Comparison of ENCODE assay signal across 1 fruit fly cellular context in genomic region chr3R:17794335-17795074, dm6.
A peak's percentile ranks its signal among the peaks of the same experiment; 100 is the strongest.
TF ChIP-seq lines count a peak whose summit lies in the region.

CG43102 (minus strand) TSS chr3R:17794490.

TF ChIP-seq in whole organism, embryonic, 481 proteins besides CTCF, POLR2A, EP300 and RAD21 (continued from another document and continues in another):
- TF ChIP-seq sqz (GFP tag; optimal IDR thresholded peaks at IDR 0.05; lab: Kevin White, UChicago) (no peak), CG9817 (tag; optimal IDR thresholded peaks at IDR 0.05; lab: Kevin White, UChicago) (peak; percentile 74), CG10209 (GFP tag; optimal IDR thresholded peaks at IDR 0.05; lab: Kevin White, UChicago) (peak; percentile 56), hth (optimal IDR thresholded peaks at IDR 0.05; lab: Kevin White, UChicago) (no peak), Fer2 (tag; optimal IDR thresholded peaks at IDR 0.05; lab: Kevin White, UChicago) (peak; percentile 43), CoRest (tag; optimal IDR thresholded peaks at IDR 0.05; lab: Kevin White, UChicago) (peak; percentile 70), CG11247 (GFP tag; IDR thresholded peaks at IDR 0.05; lab: Robert Waterston, UW) (peak; percentile 76), CG4404 (GFP tag; IDR thresholded peaks at IDR 0.05; lab: Robert Waterston, UW) (peak; percentile 21; the same call in 1 of the 2 replicates), CG8924 (tag; optimal IDR thresholded peaks at IDR 0.05; lab: Kevin White, UChicago) (peak; percentile 82), Ada2b (GFP tag; IDR thresholded peaks at IDR 0.05; lab: Robert Waterston, UW) (peak; percentile 69), YL-1 (GFP tag; optimal IDR thresholded peaks at IDR 0.05; lab: Kevin White, UChicago) (no peak), Gsc (GFP tag; IDR thresholded peaks at IDR 0.05; lab: Robert Waterston, UW) (no peak), hb (GFP tag; IDR thresholded peaks at IDR 0.05; lab: Robert Waterston, UW; ENCODE audit: partially characterized antibody) (no peak), cato (GFP tag; optimal IDR thresholded peaks at IDR 0.05; lab: Kevin White, UChicago; ENCODE audit: borderline replicate concordance) (peak; percentile 12), luna (GFP tag; optimal IDR thresholded peaks at IDR 0.05; lab: Kevin White, UChicago) (no peak), ara (GFP tag; IDR thresholded peaks at IDR 0.05; lab: Robert Waterston, UW) (no peak), CG6683 (GFP tag; optimal IDR thresholded peaks at IDR 0.05; lab: Kevin White, UChicago) (no peak), NK7.1 (GFP tag; optimal IDR thresholded peaks at IDR 0.05; lab: Kevin White, UChicago) (no peak), gcm2 (GFP tag; optimal IDR thresholded peaks at IDR 0.05; lab: Kevin White, UChicago) (no peak), CG17359 (tag; optimal IDR thresholded peaks at IDR 0.05; lab: Kevin White, UChicago) (peak; percentile 72), CG14965 (GFP tag; optimal IDR thresholded peaks at IDR 0.05; lab: Kevin White, UChicago; ENCODE audit: borderline replicate concordance) (no peak), lbe (GFP tag; optimal IDR thresholded peaks at IDR 0.05; lab: Kevin White, UChicago) (peak; percentile 51), CG1602 (GFP tag; optimal IDR thresholded peaks at IDR 0.05; lab: Kevin White, UChicago) (peak; percentile 27), nerfin-1 (tag; optimal IDR thresholded peaks at IDR 0.05; lab: Kevin White, UChicago) (peak; percentile 46), gro (GFP tag; optimal IDR thresholded peaks at IDR 0.05; lab: Kevin White, UChicago) (peak; percentile 38), tna (GFP tag; IDR thresholded peaks at IDR 0.05; lab: Robert Waterston, UW; ENCODE audit: partially characterized antibody) (no peak; the same call in none of the 2 replicates), Drgx (GFP tag; IDR thresholded peaks at IDR 0.05; lab: Robert Waterston, UW) (peak; percentile 77), CG10654 (GFP tag; optimal IDR thresholded peaks at IDR 0.05; lab: Kevin White, UChicago) (peak; percentile 59), Six4 (GFP tag; optimal IDR thresholded peaks at IDR 0.05; lab: Kevin White, UChicago) (peak; percentile 49), Hr39 (optimal IDR thresholded peaks at IDR 0.05; lab: Kevin White, UChicago) (no peak), dan (GFP tag; IDR thresholded peaks at IDR 0.05; lab: Robert Waterston, UW) (no peak), Dek (tag; optimal IDR thresholded peaks at IDR 0.05; lab: Kevin White, UChicago) (peak; percentile 45), zfh2 (GFP tag; optimal IDR thresholded peaks at IDR 0.05; lab: Kevin White, UChicago) (peak; percentile 49), CG12769 (tag; optimal IDR thresholded peaks at IDR 0.05; lab: Kevin White, UChicago) (peak; percentile 87), Dfd (GFP tag; optimal IDR thresholded peaks at IDR 0.05; lab: Kevin White, UChicago) (no peak), CG3281 (GFP tag; optimal IDR thresholded peaks at IDR 0.05; lab: Kevin White, UChicago) (peak; percentile 66), eyg (GFP tag; optimal IDR thresholded peaks at IDR 0.05; lab: Kevin White, UChicago) (no peak), nmo (GFP tag; optimal IDR thresholded peaks at IDR 0.05; lab: Kevin White, UChicago) (peak; percentile 69), Opbp (GFP tag; IDR thresholded peaks at IDR 0.05; lab: Robert Waterston, UW; ENCODE audit: partially characterized antibody) (peak; percentile 62; the same call in 1 of the 3 replicates), zen (tag; optimal IDR thresholded peaks at IDR 0.05; lab: Kevin White, UChicago) (no peak), inv (GFP tag; IDR thresholded peaks at IDR 0.05; lab: Robert Waterston, UW; ENCODE audit: partially characterized antibody) (peak; percentile 55), CG8290 (GFP tag; optimal IDR thresholded peaks at IDR 0.05; lab: Kevin White, UChicago) (no peak), CG8290 (tag; optimal IDR thresholded peaks at IDR 0.05; lab: Kevin White, UChicago) (peak in 1 of 2 experiments; percentile 89), CG11696 (GFP tag; IDR thresholded peaks at IDR 0.05; lab: Robert Waterston, UW) (peak; percentile 65; the same call in 1 of the 2 replicates), abd-A (tag; optimal IDR thresholded peaks at IDR 0.05; lab: Kevin White, UChicago) (no peak), CG18011 (GFP tag; optimal IDR thresholded peaks at IDR 0.05; lab: Kevin White, UChicago) (peak; percentile 36), CG4820 (GFP tag; optimal IDR thresholded peaks at IDR 0.05; lab: Kevin White, UChicago) (peak; percentile 33), CG32532 (GFP tag; IDR thresholded peaks at IDR 0.05; lab: Robert Waterston, UW) (peak; percentile 82), CG43689 (GFP tag; IDR thresholded peaks at IDR 0.05; lab: Robert Waterston, UW) (peak; percentile 47; the same call in 1 of the 2 replicates), CG2116 (GFP tag; optimal IDR thresholded peaks at IDR 0.05; lab: Kevin White, UChicago) (peak; percentile 55), dm (GFP tag; optimal IDR thresholded peaks at IDR 0.05; lab: Kevin White, UChicago) (peak; percentile 34), PHDP (tag; optimal IDR thresholded peaks at IDR 0.05; lab: Kevin White, UChicago) (peak; percentile 74), CG3995 (GFP tag; optimal IDR thresholded peaks at IDR 0.05; lab: Kevin White, UChicago) (peak; percentile 39), sna (GFP tag; IDR thresholded peaks at IDR 0.05; lab: Robert Waterston, UW; ENCODE audit: partially characterized antibody) (peak; percentile 86), cas (GFP tag; IDR thresholded peaks at IDR 0.05; lab: Robert Waterston, UW) (0 out of 2 replicates have a peak, but pooled peaks have one; percentile 53), E2f1 (GFP tag; IDR thresholded peaks at IDR 0.05; lab: Robert Waterston, UW) (peak; percentile 63; the same call in 1 of the 2 replicates), Mrtf (GFP tag; IDR thresholded peaks at IDR 0.05; lab: Robert Waterston, UW) (peak; percentile 66; the same call in 2 of the 3 replicates), toy (GFP tag; IDR thresholded peaks at IDR 0.05; lab: Robert Waterston, UW) (no peak), pho (GFP tag; optimal IDR thresholded peaks at IDR 0.05; lab: Kevin White, UChicago) (peak; percentile 16), danr (GFP tag; IDR thresholded peaks at IDR 0.05; lab: Robert Waterston, UW) (no peak), dimm (GFP tag; IDR thresholded peaks at IDR 0.05; lab: Robert Waterston, UW) (no peak), dati (GFP tag; IDR thresholded peaks at IDR 0.05; lab: Robert Waterston, UW) (no peak), CG16779 (GFP tag; IDR thresholded peaks at IDR 0.05; lab: Robert Waterston, UW) (0 out of 2 replicates have a peak, but pooled peaks have one; percentile 22), Spps (tag; optimal IDR thresholded peaks at IDR 0.05; lab: Kevin White, UChicago) (no peak), CG10267 (tag; optimal IDR thresholded peaks at IDR 0.05; lab: Kevin White, UChicago) (peak; percentile 60), Atf6 (GFP tag; IDR thresholded peaks at IDR 0.05; lab: Robert Waterston, UW) (peak; percentile 38; the same call in 1 of the 2 replicates), Tbp (GFP tag; optimal IDR thresholded peaks at IDR 0.05; lab: Kevin White, UChicago) (no peak), CG11456 (GFP tag; IDR thresholded peaks at IDR 0.05; lab: Robert Waterston, UW) (peak; percentile 78), crol (GFP tag; IDR thresholded peaks at IDR 0.05; lab: Robert Waterston, UW) (no peak), corto (GFP tag; optimal IDR thresholded peaks at IDR 0.05; lab: Kevin White, UChicago) (no peak), Ets97D (GFP tag; optimal IDR thresholded peaks at IDR 0.05; lab: Kevin White, UChicago) (peak; percentile 3), MESR4 (GFP tag; optimal IDR thresholded peaks at IDR 0.05; lab: Kevin White, UChicago) (peak; percentile 31), Xbp1 (GFP tag; optimal IDR thresholded peaks at IDR 0.05; lab: Kevin White, UChicago) (peak; percentile 73), CG10959 (GFP tag; IDR thresholded peaks at IDR 0.05; lab: Robert Waterston, UW) (peak; percentile 25; the same call in 1 of the 2 replicates), ttk (GFP tag; IDR thresholded peaks at IDR 0.05; lab: Robert Waterston, UW) (peak; percentile 63; the same call in 1 of the 2 replicates), ken (GFP tag; IDR thresholded peaks at IDR 0.05; lab: Robert Waterston, UW) (peak; percentile 72), Bgb (GFP tag; IDR thresholded peaks at IDR 0.05; lab: Robert Waterston, UW; ENCODE audit: partially characterized antibody) (peak; percentile 69), fd102C (GFP tag; optimal IDR thresholded peaks at IDR 0.05; lab: Kevin White, UChicago) (no peak), dpn (GFP tag; optimal IDR thresholded peaks at IDR 0.05; lab: Kevin White, UChicago) (peak; percentile 39 to 67), ap (GFP tag; IDR thresholded peaks at IDR 0.05; lab: Robert Waterston, UW) (peak; percentile 48; the same call in 1 of the 2 replicates), row (GFP tag; IDR thresholded peaks at IDR 0.05; lab: Robert Waterston, UW) (peak; percentile 73), CG9437 (GFP tag; optimal IDR thresholded peaks at IDR 0.05; lab: Kevin White, UChicago) (peak; percentile 59), Bteb2 (GFP tag; optimal IDR thresholded peaks at IDR 0.05; lab: Kevin White, UChicago) (peak; percentile 12), eve (GFP tag; optimal IDR thresholded peaks at IDR 0.05; lab: Kevin White, UChicago) (no peak), CG17568 (GFP tag; optimal IDR thresholded peaks at IDR 0.05; lab: Kevin White, UChicago) (peak; percentile 33), Hey (tag; optimal IDR thresholded peaks at IDR 0.05; lab: Kevin White, UChicago) (peak; percentile 11), Scr (GFP tag; IDR thresholded peaks at IDR 0.05; lab: Robert Waterston, UW; ENCODE audit: partially characterized antibody) (peak; percentile 87), tap (tag; optimal IDR thresholded peaks at IDR 0.05; lab: Kevin White, UChicago) (peak; percentile 66), HLHmδ (GFP tag; optimal IDR thresholded peaks at IDR 0.05; lab: Kevin White, UChicago) (peak; percentile 13), chm (GFP tag; IDR thresholded peaks at IDR 0.05; lab: Robert Waterston, UW) (peak; percentile 54; the same call in 1 of the 2 replicates), CG6854 (GFP tag; optimal IDR thresholded peaks at IDR 0.05; lab: Kevin White, UChicago) (peak; percentile 39), HHEX (GFP tag; optimal IDR thresholded peaks at IDR 0.05; lab: Kevin White, UChicago) (peak; percentile 61), pfk (GFP tag; optimal IDR thresholded peaks at IDR 0.05; lab: Kevin White, UChicago) (peak; percentile 7), CG10462 (GFP tag; optimal IDR thresholded peaks at IDR 0.05; lab: Kevin White, UChicago) (no peak), CG1647 (GFP tag; optimal IDR thresholded peaks at IDR 0.05; lab: Kevin White, UChicago) (peak; percentile 15), exex (tag; optimal IDR thresholded peaks at IDR 0.05; lab: Kevin White, UChicago) (peak; percentile 36), CG6791 (GFP tag; IDR thresholded peaks at IDR 0.05; lab: Robert Waterston, UW; ENCODE audit: partially characterized antibody) (peak; percentile 49; the same call in 2 of the 3 replicates), peb (GFP tag; IDR thresholded peaks at IDR 0.05; lab: Robert Waterston, UW) (no peak), CG7271 (tag; optimal IDR thresholded peaks at IDR 0.05; lab: Kevin White, UChicago) (no peak), CG6175 (GFP tag; IDR thresholded peaks at IDR 0.05; lab: Robert Waterston, UW) (peak; percentile 71; the same call in 2 of the 3 replicates), croc (GFP tag; conservative IDR thresholded peaks at IDR 0.05; lab: Robert Waterston, UW) (no peak; the same call in 2 of the 3 replicates), gsb (GFP tag; IDR thresholded peaks at IDR 0.05; lab: Robert Waterston, UW) (no peak), CG6254 (GFP tag; optimal IDR thresholded peaks at IDR 0.05; lab: Kevin White, UChicago) (peak; percentile 42), Asciz (GFP tag; optimal IDR thresholded peaks at IDR 0.05; lab: Kevin White, UChicago) (peak; percentile 17), CG30020 (tag; optimal IDR thresholded peaks at IDR 0.05; lab: Kevin White, UChicago) (peak; percentile 60), Hr78 (GFP tag; optimal IDR thresholded peaks at IDR 0.05; lab: Kevin White, UChicago) (no peak), CG15696 (tag; optimal IDR thresholded peaks at IDR 0.05; lab: Kevin White, UChicago) (peak; percentile 43), B-H1 (GFP tag; IDR thresholded peaks at IDR 0.05; lab: Robert Waterston, UW) (peak; percentile 64; the same call in 2 of the 3 replicates), en (GFP tag; optimal IDR thresholded peaks at IDR 0.05; lab: Kevin White, UChicago) (no peak), D (optimal IDR thresholded peaks at IDR 0.05; lab: Kevin White, UChicago) (no peak), D (GFP tag; optimal IDR thresholded peaks at IDR 0.05; lab: Kevin White, UChicago) (peak; percentile 15), E2f2 (GFP tag; IDR thresholded peaks at IDR 0.05; lab: Robert Waterston, UW) (peak; percentile 70), Chrac-16 (GFP tag; optimal IDR thresholded peaks at IDR 0.05; lab: Kevin White, UChicago) (peak; percentile 49), GATAe (GFP tag; conservative IDR thresholded peaks at IDR 0.05; lab: Robert Waterston, UW) (no peak), caup (GFP tag; optimal IDR thresholded peaks at IDR 0.05; lab: Kevin White, UChicago; ENCODE audit: severe bottlenecking) (peak; percentile 53), tx (GFP tag; optimal IDR thresholded peaks at IDR 0.05; lab: Kevin White, UChicago) (no peak), ftz-f1 (GFP tag; optimal IDR thresholded peaks at IDR 0.05; lab: Kevin White, UChicago) (peak; percentile 83), scrt (GFP tag; optimal IDR thresholded peaks at IDR 0.05; lab: Kevin White, UChicago) (peak; percentile 40), Max (GFP tag; optimal IDR thresholded peaks at IDR 0.05; lab: Kevin White, UChicago) (no peak), NFAT (GFP tag; IDR thresholded peaks at IDR 0.05; lab: Robert Waterston, UW) (peak; percentile 87), slp2 (GFP tag; optimal IDR thresholded peaks at IDR 0.05; lab: Kevin White, UChicago) (no peak), otp (GFP tag; IDR thresholded peaks at IDR 0.05; lab: Robert Waterston, UW) (peak; percentile 70), CG12659 (GFP tag; optimal IDR thresholded peaks at IDR 0.05; lab: Kevin White, UChicago) (peak; percentile 62), CG18262 (tag; optimal IDR thresholded peaks at IDR 0.05; lab: Kevin White, UChicago) (peak; percentile 72), Mad (GFP tag; optimal IDR thresholded peaks at IDR 0.05; lab: Kevin White, UChicago) (peak; percentile 26), H15 (GFP tag; IDR thresholded peaks at IDR 0.05; lab: Robert Waterston, UW) (peak; percentile 77), CG3163 (GFP tag; optimal IDR thresholded peaks at IDR 0.05; lab: Kevin White, UChicago) (peak; percentile 11), MTF-1 (GFP tag; optimal IDR thresholded peaks at IDR 0.05; lab: Kevin White, UChicago; ENCODE audit: borderline replicate concordance) (no peak)
